Fruit fly (Drosophila melanogaster): Measurements from ENCODE around the gene CG46439.

The CG46439 gene

DNA sequence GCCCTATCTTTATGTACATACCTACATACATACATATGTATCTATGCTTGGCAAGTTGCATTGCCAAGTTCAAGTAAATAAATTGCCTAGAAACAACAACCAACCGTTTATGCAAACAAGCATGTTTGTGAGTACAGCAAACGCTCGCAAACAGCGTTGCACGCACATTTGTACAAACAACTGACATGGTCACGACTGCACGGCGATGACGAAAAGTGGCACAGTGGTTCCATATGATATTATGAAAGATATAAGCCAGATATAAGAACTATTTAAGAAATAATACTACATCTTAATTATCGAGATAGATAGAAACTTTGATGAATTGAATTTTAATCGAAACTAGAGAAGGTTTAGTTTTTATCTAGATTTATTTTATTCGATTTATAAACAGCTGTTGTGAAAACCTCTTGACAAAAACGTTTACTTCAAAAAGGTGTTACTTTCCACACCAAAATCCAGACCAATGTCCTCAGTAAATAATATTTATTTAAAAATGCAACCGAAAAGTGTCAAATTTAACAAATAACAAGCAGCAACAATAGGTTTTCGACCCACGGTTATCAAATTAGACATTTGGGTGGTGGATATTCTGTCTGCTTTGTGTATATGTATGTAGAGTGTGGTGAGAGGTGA is 6.1 kb downstream of the CG46439 start:
- TF ChIP-seq h (GFP tag; optimal IDR thresholded peaks at IDR 0.05), result peak; percentile 81
- peak; percentile 74 for TF ChIP-seq ey (GFP tag; optimal IDR thresholded peaks at IDR 0.05)
- TF ChIP-seq N (GFP tag; optimal IDR thresholded peaks at IDR 0.05), result no peak
- TF ChIP-seq CG9705 (GFP tag; optimal IDR thresholded peaks at IDR 0.05), result no peak
- TF ChIP-seq OdsH (GFP tag; optimal IDR thresholded peaks at IDR 0.05), result peak; percentile 80
- TF ChIP-seq dl (GFP tag; optimal IDR thresholded peaks at IDR 0.05; ENCODE audit: insufficient read depth in 1 of 2, partially characterized antibody in 2 of 2), result no peak
- TF ChIP-seq Rel (GFP tag; optimal IDR thresholded peaks at IDR 0.05), result no peak
- no peak for TF ChIP-seq Rel (tag; optimal IDR thresholded peaks at IDR 0.05)
- peak; percentile 79 for TF ChIP-seq psq (GFP tag; optimal IDR thresholded peaks at IDR 0.05)
- TF ChIP-seq CrebA (GFP tag; optimal IDR thresholded peaks at IDR 0.05; ENCODE audit: borderline replicate concordance), result no peak
- peak; percentile 13 for TF ChIP-seq CG32264 (GFP tag; optimal IDR thresholded peaks at IDR 0.05)
- TF ChIP-seq Dif (GFP tag; optimal IDR thresholded peaks at IDR 0.05; ENCODE audit: partially characterized antibody), result no peak
- no peak for TF ChIP-seq dsf (GFP tag; optimal IDR thresholded peaks at IDR 0.05; ENCODE audit: borderline replicate concordance)
- peak; percentile 40 for TF ChIP-seq brk (GFP tag; optimal IDR thresholded peaks at IDR 0.05)
- peak; percentile 76 for TF ChIP-seq Sp1 (GFP tag; optimal IDR thresholded peaks at IDR 0.05)
- peak; percentile 8 for TF ChIP-seq Jra (GFP tag; optimal IDR thresholded peaks at IDR 0.05)
- peak; percentile 72 for TF ChIP-seq fru (GFP tag; optimal IDR thresholded peaks at IDR 0.05)
- no peak for TF ChIP-seq Hr78 (GFP tag; optimal IDR thresholded peaks at IDR 0.05)
- peak; percentile 47 for TF ChIP-seq Hnf4 (GFP tag; optimal IDR thresholded peaks at IDR 0.05)
- TF ChIP-seq HLH106 (tag; optimal IDR thresholded peaks at IDR 0.05), result peak; percentile 54
- TF ChIP-seq lola (GFP tag; optimal IDR thresholded peaks at IDR 0.05), result no peak
- peak; percentile 68 for TF ChIP-seq woc (GFP tag; optimal IDR thresholded peaks at IDR 0.05)
- peak; percentile 70 for TF ChIP-seq br (GFP tag; optimal IDR thresholded peaks at IDR 0.05)
- TF ChIP-seq GATAd (GFP tag; optimal IDR thresholded peaks at IDR 0.05), result peak; percentile 25
- TF ChIP-seq jim (GFP tag; optimal IDR thresholded peaks at IDR 0.05), result peak; percentile 55
- peak; percentile 74 for TF ChIP-seq rgr (GFP tag; optimal IDR thresholded peaks at IDR 0.05)
- peak in 1 of 2 experiments; percentile 84 for TF ChIP-seq foxo (GFP tag; optimal IDR thresholded peaks at IDR 0.05)
- TF ChIP-seq usp (GFP tag; optimal IDR thresholded peaks at IDR 0.05), result no peak
- peak; percentile 78 for TF ChIP-seq tai (GFP tag; optimal IDR thresholded peaks at IDR 0.05)
- TF ChIP-seq Hr83 (GFP tag; optimal IDR thresholded peaks at IDR 0.05; ENCODE audit: poor library complexity, severe bottlenecking), result peak; percentile 96
- TF ChIP-seq dmrt93B (GFP tag; optimal IDR thresholded peaks at IDR 0.05), result peak; percentile 6
- peak; percentile 90 for TF ChIP-seq sv (GFP tag; optimal IDR thresholded peaks at IDR 0.05)
- TF ChIP-seq Dfd (GFP tag; optimal IDR thresholded peaks at IDR 0.05), result no peak
- peak; percentile 42 for TF ChIP-seq sage (GFP tag; optimal IDR thresholded peaks at IDR 0.05)
- TF ChIP-seq pan (optimal IDR thresholded peaks at IDR 0.05), result no peak

DNA sequence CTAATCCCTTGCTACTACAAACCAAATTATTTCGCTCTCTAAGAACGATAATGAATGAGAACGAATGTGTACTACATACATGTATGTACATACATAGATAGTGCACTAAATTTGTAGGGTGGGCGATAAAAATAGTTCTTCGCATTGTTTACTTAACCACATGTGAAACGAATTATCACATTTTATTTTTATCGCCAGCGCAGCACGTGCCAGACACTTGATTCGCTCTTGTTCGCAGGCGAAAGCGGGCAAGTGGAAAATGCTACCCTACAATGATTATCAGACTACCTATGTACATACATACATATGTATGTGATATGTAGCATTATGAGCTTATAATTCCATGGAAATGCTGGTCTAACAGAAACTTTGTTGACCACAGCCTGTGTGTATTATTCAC is 10.2 kb downstream of the CG46439 start:
- no peak for TF ChIP-seq sv (GFP tag; optimal IDR thresholded peaks at IDR 0.05)
- no peak for TF ChIP-seq dmrt93B (GFP tag; optimal IDR thresholded peaks at IDR 0.05)
- no peak for TF ChIP-seq h (GFP tag; optimal IDR thresholded peaks at IDR 0.05)
- TF ChIP-seq Dfd (GFP tag; optimal IDR thresholded peaks at IDR 0.05), result no peak
- TF ChIP-seq ey (GFP tag; optimal IDR thresholded peaks at IDR 0.05), result no peak
- no peak for TF ChIP-seq CG32264 (GFP tag; optimal IDR thresholded peaks at IDR 0.05)

DNA sequence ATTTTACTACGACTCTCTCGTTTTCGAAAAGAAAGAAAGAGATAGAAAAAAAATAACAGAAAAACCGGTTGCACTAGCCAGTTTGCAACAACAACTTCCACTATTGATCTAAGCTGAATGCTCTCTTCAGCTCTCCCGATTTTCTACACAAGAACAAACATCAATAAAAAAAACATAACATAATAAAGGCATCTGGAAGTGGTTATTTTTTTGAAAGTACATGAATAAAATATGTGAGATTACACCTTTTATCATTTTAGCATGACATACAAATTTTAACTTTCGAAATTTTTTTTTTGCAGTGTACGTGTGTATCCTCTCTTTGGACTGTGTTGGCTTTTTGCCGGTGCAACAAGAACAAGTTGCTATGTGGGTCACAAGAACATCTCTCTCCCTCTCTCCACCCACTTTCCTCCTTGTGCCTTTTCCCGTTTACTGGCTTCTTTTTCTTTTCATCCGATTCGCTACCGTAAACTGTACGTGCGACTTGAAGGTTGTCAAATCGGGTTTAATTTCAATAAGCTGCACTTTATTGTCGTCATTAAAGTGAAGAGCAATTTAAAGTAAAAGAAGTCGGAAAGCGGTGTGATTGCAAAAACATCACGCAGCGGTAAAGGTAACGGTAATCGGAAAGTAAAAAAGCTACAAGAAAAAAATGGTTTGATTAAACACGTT is 11.4 kb downstream of the CG46439 start:
- TF ChIP-seq foxo (GFP tag; optimal IDR thresholded peaks at IDR 0.05) (no peak), Dif (GFP tag; optimal IDR thresholded peaks at IDR 0.05; ENCODE audit: partially characterized antibody) (no peak), OdsH (GFP tag; optimal IDR thresholded peaks at IDR 0.05) (peak; percentile 87), ey (GFP tag; optimal IDR thresholded peaks at IDR 0.05) (peak; percentile 89), Mio (GFP tag; optimal IDR thresholded peaks at IDR 0.05) (no peak), dl (GFP tag; optimal IDR thresholded peaks at IDR 0.05; ENCODE audit: insufficient read depth in 1 of 2, partially characterized antibody in 2 of 2) (no peak), Vsx2 (GFP tag; optimal IDR thresholded peaks at IDR 0.05; ENCODE audit: partially characterized antibody) (no peak), tai (GFP tag; optimal IDR thresholded peaks at IDR 0.05) (no peak), N (GFP tag; optimal IDR thresholded peaks at IDR 0.05) (no peak), Hr78 (GFP tag; optimal IDR thresholded peaks at IDR 0.05) (no peak), h (GFP tag; optimal IDR thresholded peaks at IDR 0.05) (no peak), brk (GFP tag; optimal IDR thresholded peaks at IDR 0.05) (no peak), sv (GFP tag; optimal IDR thresholded peaks at IDR 0.05) (peak; percentile 95), rgr (GFP tag; optimal IDR thresholded peaks at IDR 0.05) (peak; percentile 88), CG32264 (GFP tag; optimal IDR thresholded peaks at IDR 0.05) (peak; percentile 56), CrebA (GFP tag; optimal IDR thresholded peaks at IDR 0.05; ENCODE audit: borderline replicate concordance) (no peak), lola (GFP tag; optimal IDR thresholded peaks at IDR 0.05) (no peak), Sp1 (GFP tag; optimal IDR thresholded peaks at IDR 0.05) (no peak), Hr83 (GFP tag; optimal IDR thresholded peaks at IDR 0.05; ENCODE audit: poor library complexity, severe bottlenecking) (no peak), jim (GFP tag; optimal IDR thresholded peaks at IDR 0.05) (no peak), GATAd (GFP tag; optimal IDR thresholded peaks at IDR 0.05) (no peak), usp (GFP tag; optimal IDR thresholded peaks at IDR 0.05) (no peak), dsf (GFP tag; optimal IDR thresholded peaks at IDR 0.05; ENCODE audit: borderline replicate concordance) (no peak), Jra (GFP tag; optimal IDR thresholded peaks at IDR 0.05) (no peak), br (GFP tag; optimal IDR thresholded peaks at IDR 0.05) (peak; percentile 74), CG9705 (GFP tag; optimal IDR thresholded peaks at IDR 0.05) (no peak), psq (GFP tag; optimal IDR thresholded peaks at IDR 0.05) (peak; percentile 70), sage (GFP tag; optimal IDR thresholded peaks at IDR 0.05) (peak; percentile 51), HLH106 (tag; optimal IDR thresholded peaks at IDR 0.05) (no peak), Hnf4 (GFP tag; optimal IDR thresholded peaks at IDR 0.05) (no peak), fru (GFP tag; optimal IDR thresholded peaks at IDR 0.05) (no peak), pan (optimal IDR thresholded peaks at IDR 0.05) (no peak), woc (GFP tag; optimal IDR thresholded peaks at IDR 0.05) (peak; percentile 49), Rel (GFP tag; optimal IDR thresholded peaks at IDR 0.05) (no peak), Rel (tag; optimal IDR thresholded peaks at IDR 0.05) (no peak), Dfd (GFP tag; optimal IDR thresholded peaks at IDR 0.05) (no peak), dmrt93B (GFP tag; optimal IDR thresholded peaks at IDR 0.05) (no peak)
